Worm (Caenorhabditis elegans) whole organism, L4 larva: ENCODE results near the gene sams-5.

Source experiments
- ama-1 ChIP-seq: fragments of 150-350 bp; optimal IDR thresholded peaks from 2 replicates; lab custom pipeline; 2014; ENCODE audit warnings: inconsistent platforms, mixed read lengths
- ceh-82 ChIP-seq: sonication (generic microtip); optimal IDR thresholded peaks from 2 replicates; lab custom pipeline; 2017; ENCODE audit warnings: missing biosample characterization, missing genetic modification characterization
- nhr-28 ChIP-seq: fragments of 150-350 bp; optimal IDR thresholded peaks from 2 replicates; lab custom pipeline; 2014; ENCODE audit warnings: missing biosample characterization, missing genetic modification characterization
- nhr-6 ChIP-seq: fragments of 150-350 bp; optimal IDR thresholded peaks from 2 replicates; lab custom pipeline; 2014; ENCODE audit warnings: missing biosample characterization, missing genetic modification characterization
- nhr-76 ChIP-seq: fragments of 150-350 bp; optimal IDR thresholded peaks from 2 replicates; lab custom pipeline; 2014; ENCODE audit warnings: missing biosample characterization, missing genetic modification characterization
- pqm-1 ChIP-seq: sonication (generic microtip); optimal IDR thresholded peaks from 2 replicates; lab custom pipeline; 2017; ENCODE audit warnings: missing biosample characterization, missing genetic modification characterization
- unc-62 ChIP-seq, 3 experiments: fragments of 150-350 bp in 1 of 3; sonication (generic microtip); optimal IDR thresholded peaks in 2 of 3; peaks in 1 of 3; 1 replicate in 1 of 3; 2 replicates in 2 of 3; lab custom pipeline; 2014 to 2017; ENCODE audit warnings: missing biosample characterization in 3 of 3, missing genetic modification characterization in 3 of 3, missing genetic modification reagents in 3 of 3, missing genotype in 1 of 3
- ztf-11 ChIP-seq: fragments of 150-350 bp; optimal IDR thresholded peaks from 2 replicates; lab custom pipeline; 2014; ENCODE audit warnings: missing biosample characterization, missing genetic modification characterization

DNA sequence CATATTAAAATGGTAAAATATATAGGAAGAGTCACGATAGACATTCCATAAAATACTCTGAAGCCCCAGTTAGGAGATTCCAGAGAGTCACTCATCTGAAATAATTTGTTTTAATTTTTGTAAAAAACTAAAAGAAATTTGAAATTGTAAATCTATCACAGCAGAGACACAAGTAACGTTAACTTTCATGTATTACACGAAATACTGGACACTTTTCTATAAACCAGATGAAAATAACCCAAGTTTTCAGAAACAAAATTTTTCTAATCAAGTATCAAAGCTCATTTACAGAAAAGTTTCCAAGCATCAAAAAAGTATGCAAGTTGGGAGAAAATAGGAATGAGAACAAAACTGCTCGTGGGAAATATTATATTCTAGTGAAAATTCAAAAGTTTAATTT lies 18.9 kb upstream of the sams-5 start, which contains the start of gene srv-27:
- no peak for TF ChIP-seq pqm-1 (tag; lab: Kevin White, UChicago)
- TF ChIP-seq ceh-82 = no peak
- TF ChIP-seq nhr-28 (tag; lab: Kevin White, UChicago) = no peak
- no peak for TF ChIP-seq ztf-11 (tag; lab: Kevin White, UChicago)
- no peak for TF ChIP-seq ama-1 (lab: Kevin White, UChicago)
- no peak for TF ChIP-seq unc-62 (GFP tag; optimal IDR thresholded peaks at IDR 0.05 in 1 of 2; lab: Kevin White, UChicago)
- TF ChIP-seq unc-62 (tag; optimal IDR thresholded peaks at IDR 0.05; lab: Kevin White, UChicago) = no peak
- no peak for TF ChIP-seq nhr-76 (tag; lab: Kevin White, UChicago)
- TF ChIP-seq nhr-6 (tag; lab: Kevin White, UChicago) = no peak
